Fruit fly (Drosophila melanogaster) whole organism, embryonic: ENCODE data around the gene cort.

Source experiments
- Ada2b ChIP-seq: fragments of 200-800 bp; sonication (Bioruptor generic); IDR thresholded peaks from 2 replicates; pipeline ENCODE4 v1.3.6; 2022; ENCODE audit warnings: missing biosample characterization, missing genetic modification characterization
- CG11398 ChIP-seq: fragments of 200-800 bp; sonication (Bioruptor generic); optimal IDR thresholded peaks from 2 replicates; lab custom pipeline; 2016; ENCODE audit warnings: missing biosample characterization, missing genetic modification characterization
- CG12219 ChIP-seq: fragments of 200-800 bp; sonication (Bioruptor generic); optimal IDR thresholded peaks from 3 replicates; lab custom pipeline; 2018; ENCODE audit warnings: missing biosample characterization, mild to moderate bottlenecking, missing genetic modification characterization
- CG13894 ChIP-seq: fragments of 200-800 bp; sonication (Bioruptor generic); optimal IDR thresholded peaks from 3 replicates; lab custom pipeline; 2018; ENCODE audit warnings: missing biosample characterization, mild to moderate bottlenecking, missing genetic modification characterization, moderate library complexity
- CG14965 ChIP-seq: fragments of 200-800 bp; sonication (Bioruptor generic); optimal IDR thresholded peaks from 2 replicates; lab custom pipeline; 2016; ENCODE audit warnings: missing biosample characterization, missing genetic modification characterization, borderline replicate concordance
- CG16815 ChIP-seq: fragments of 200-800 bp; sonication (Bioruptor generic); optimal IDR thresholded peaks from 3 replicates; lab custom pipeline; 2017; ENCODE audit warnings: missing biosample characterization, mild to moderate bottlenecking, missing genetic modification characterization
- CG17568 ChIP-seq: fragments of 200-800 bp; sonication (Bioruptor generic); optimal IDR thresholded peaks from 2 replicates; lab custom pipeline; 2018; ENCODE audit warnings: missing biosample characterization, mild to moderate bottlenecking, missing genetic modification characterization, moderate library complexity
- CG1792 ChIP-seq: fragments of 200-800 bp; sonication (Bioruptor generic); optimal IDR thresholded peaks from 2 replicates; lab custom pipeline; 2016; ENCODE audit warnings: missing biosample characterization, missing genetic modification characterization
- CG2202 ChIP-seq: fragments of 200-800 bp; sonication (Bioruptor generic); optimal IDR thresholded peaks from 2 replicates; lab custom pipeline; 2018; ENCODE audit warnings: missing biosample characterization, mild to moderate bottlenecking, missing genetic modification characterization
- CG31441 ChIP-seq: fragments of 200-800 bp; sonication (Bioruptor generic); IDR thresholded peaks from 2 replicates; pipeline ENCODE4 v1.3.6; 2022; ENCODE audit warnings: missing biosample characterization, missing genetic modification characterization
- CG43689 ChIP-seq: fragments of 200-800 bp; sonication (Bioruptor generic); IDR thresholded peaks from 2 replicates; pipeline ENCODE4 v1.3.6; 2022; ENCODE audit warnings: missing biosample characterization, missing genetic modification characterization
- CG7839 ChIP-seq: fragments of 200-800 bp; sonication (Bioruptor generic); optimal IDR thresholded peaks from 3 replicates; lab custom pipeline; 2018; ENCODE audit warnings: missing biosample characterization, mild to moderate bottlenecking, missing genetic modification characterization, moderate library complexity
- CG9609 ChIP-seq: fragments of 200-800 bp; sonication (Bioruptor generic); optimal IDR thresholded peaks from 3 replicates; lab custom pipeline; 2016; ENCODE audit warnings: missing biosample characterization, missing genetic modification characterization
- Fer3 ChIP-seq: fragments of 200-800 bp; sonication (Bioruptor generic); optimal IDR thresholded peaks from 2 replicates; lab custom pipeline; 2018; ENCODE audit warnings: missing biosample characterization, mild to moderate bottlenecking, missing genetic modification characterization, moderate library complexity
- Gug ChIP-seq: fragments of 200-800 bp; sonication (Bioruptor generic); IDR thresholded peaks from 4 replicates; pipeline ENCODE4 v1.3.6; 2022; ENCODE audit warnings: missing biosample characterization, missing genetic modification characterization
- H15 ChIP-seq: fragments of 200-800 bp; sonication (Bioruptor generic); IDR thresholded peaks from 3 replicates; pipeline ENCODE4 v1.3.6; 2022; ENCODE audit warnings: missing biosample characterization, missing genetic modification characterization
- Hr78 ChIP-seq, 2 experiments: fragments of 200-800 bp in 1 of 2; fragments of >200 bp in 1 of 2; sonication (Bioruptor generic) in 1 of 2; optimal IDR thresholded peaks; 2 replicates each; lab custom pipeline; 2017 to 2019; ENCODE audit warnings: missing biosample characterization in 2 of 2, missing genetic modification characterization in 2 of 2, mild to moderate bottlenecking in 1 of 2, moderate library complexity in 1 of 2
- Lim3 ChIP-seq: fragments of 200-800 bp; sonication (Bioruptor generic); IDR thresholded peaks from 2 replicates; pipeline ENCODE4 v1.3.6; 2022; ENCODE audit warnings: missing biosample characterization, missing genetic modification characterization
- Max ChIP-seq: fragments of 200-800 bp; sonication (Bioruptor generic); optimal IDR thresholded peaks from 2 replicates; lab custom pipeline; 2016; ENCODE audit warnings: missing biosample characterization, mild to moderate bottlenecking, missing genetic modification characterization
- NC2α ChIP-seq: fragments of 200-800 bp; sonication (Bioruptor generic); optimal IDR thresholded peaks from 2 replicates; lab custom pipeline; 2016; ENCODE audit warnings: missing biosample characterization, missing genetic modification characterization
- Oaz ChIP-seq: fragments of 200-800 bp; sonication (Bioruptor generic); IDR thresholded peaks from 2 replicates; pipeline ENCODE4 v1.3.6; 2022; ENCODE audit warnings: missing biosample characterization, missing genetic modification characterization
- Ptx1 ChIP-seq: fragments of 200-800 bp; sonication (Bioruptor generic); IDR thresholded peaks from 2 replicates; pipeline ENCODE4 v1.3.6; 2022; ENCODE audit warnings: missing biosample characterization, missing genetic modification characterization
- Rfx ChIP-seq: fragments of 200-800 bp; sonication (Bioruptor generic); IDR thresholded peaks from 2 replicates; pipeline ENCODE4 v1.3.6; 2022; ENCODE audit warnings: missing biosample characterization, missing genetic modification characterization
- Tbp ChIP-seq: fragments of >200 bp; optimal IDR thresholded peaks from 2 replicates; lab custom pipeline; 2018; ENCODE audit warnings: missing biosample characterization, missing genetic modification characterization
- Xbp1 ChIP-seq: fragments of 200-800 bp; sonication (Bioruptor generic); optimal IDR thresholded peaks from 3 replicates; lab custom pipeline; 2016; ENCODE audit warnings: missing biosample characterization, mild to moderate bottlenecking, missing genetic modification characterization
- YL-1 ChIP-seq: fragments of 200-800 bp; sonication (Bioruptor generic); optimal IDR thresholded peaks from 3 replicates; lab custom pipeline; 2017; ENCODE audit warnings: missing biosample characterization, mild to moderate bottlenecking, missing genetic modification characterization
- ac ChIP-seq: fragments of 200-800 bp; sonication (Bioruptor generic); optimal IDR thresholded peaks from 3 replicates; lab custom pipeline; 2017; ENCODE audit warnings: missing biosample characterization, mild to moderate bottlenecking, missing genetic modification characterization
- ash1 ChIP-seq: fragments of 200-800 bp; sonication (Bioruptor generic); optimal IDR thresholded peaks from 2 replicates; lab custom pipeline; 2018; ENCODE audit warnings: missing biosample characterization, mild to moderate bottlenecking, missing genetic modification characterization
- btn ChIP-seq: fragments of 200-800 bp; sonication (Bioruptor generic); optimal IDR thresholded peaks from 2 replicates; lab custom pipeline; 2016; ENCODE audit warnings: missing biosample characterization, missing genetic modification characterization
- crol ChIP-seq: fragments of 200-800 bp; sonication (Bioruptor generic); IDR thresholded peaks from 2 replicates; pipeline ENCODE4 v1.3.6; 2022; ENCODE audit warnings: missing biosample characterization, missing genetic modification characterization
- danr ChIP-seq: fragments of 200-800 bp; sonication (Bioruptor generic); IDR thresholded peaks from 2 replicates; pipeline ENCODE4 v1.3.6; 2022; ENCODE audit warnings: missing biosample characterization, missing genetic modification characterization
- emc ChIP-seq: fragments of 200-800 bp; sonication (Bioruptor generic); optimal IDR thresholded peaks from 2 replicates; lab custom pipeline; 2016; ENCODE audit warnings: missing biosample characterization, missing genetic modification characterization
- exex ChIP-seq: fragments of 200-800 bp; sonication (Bioruptor generic); optimal IDR thresholded peaks from 4 replicates; lab custom pipeline; 2018; ENCODE audit warnings: missing biosample characterization, mild to moderate bottlenecking, missing genetic modification characterization, moderate library complexity
- eyg ChIP-seq: fragments of 200-800 bp; sonication (Bioruptor generic); optimal IDR thresholded peaks from 3 replicates; lab custom pipeline; 2016; ENCODE audit warnings: missing biosample characterization, missing genetic modification characterization
- fd64A ChIP-seq: fragments of 200-800 bp; sonication (Bioruptor generic); optimal IDR thresholded peaks from 3 replicates; lab custom pipeline; 2018; ENCODE audit warnings: missing biosample characterization, mild to moderate bottlenecking, missing genetic modification characterization
- grn ChIP-seq: fragments of 200-800 bp; sonication (Bioruptor generic); optimal IDR thresholded peaks from 3 replicates; lab custom pipeline; 2017; ENCODE audit warnings: missing biosample characterization, missing genetic modification characterization
- oc ChIP-seq: fragments of 200-800 bp; sonication (Bioruptor generic); optimal IDR thresholded peaks from 2 replicates; lab custom pipeline; 2018; ENCODE audit warnings: missing biosample characterization, mild to moderate bottlenecking, missing genetic modification characterization, moderate library complexity
- org-1 ChIP-seq: fragments of 200-800 bp; sonication (Bioruptor generic); optimal IDR thresholded peaks from 2 replicates; lab custom pipeline; 2017; ENCODE audit warnings: missing biosample characterization, missing genetic modification characterization
- p53 ChIP-seq: fragments of 200-800 bp; sonication (Bioruptor generic); optimal IDR thresholded peaks from 2 replicates; lab custom pipeline; 2016; ENCODE audit warnings: missing biosample characterization, missing genetic modification characterization
- pan ChIP-seq, 4 experiments: fragments of >200 bp in 3 of 4; fragments of 200-800 bp in 1 of 4; sonication (Bioruptor generic) in 1 of 4; optimal IDR thresholded peaks in 3 of 4; IDR thresholded peaks in 1 of 4; 2 replicates each; pipeline versions ENCODE4 v1.3.6 to Lab custom; 2017 to 2022; ENCODE audit warnings: missing biosample characterization in 2 of 4, missing genetic modification characterization in 2 of 4, mixed read lengths in 1 of 4
- rib ChIP-seq: fragments of 200-800 bp; sonication (Bioruptor generic); IDR thresholded peaks from 2 replicates; pipeline ENCODE4 v1.3.6; 2022; ENCODE audit warnings: missing biosample characterization, missing genetic modification characterization
- slbo ChIP-seq: fragments of 200-800 bp; sonication (Bioruptor generic); IDR thresholded peaks from 2 replicates; pipeline ENCODE4 v1.3.6; 2022; ENCODE audit warnings: missing biosample characterization, missing genetic modification characterization
- tap ChIP-seq: fragments of 200-800 bp; optimal IDR thresholded peaks from 3 replicates; lab custom pipeline; 2019; ENCODE audit warnings: missing biosample characterization, mild to moderate bottlenecking, missing genetic modification characterization, moderate library complexity
- twi ChIP-seq: fragments of 200-800 bp; optimal IDR thresholded peaks from 2 replicates; lab custom pipeline; 2019; ENCODE audit warnings: missing biosample characterization, mild to moderate bottlenecking, missing genetic modification characterization, moderate library complexity
- unc-4 ChIP-seq: fragments of 200-800 bp; sonication (Bioruptor generic); IDR thresholded peaks from 2 replicates; pipeline ENCODE4 v1.3.6; 2022; ENCODE audit warnings: missing biosample characterization, missing genetic modification characterization; ENCODE audit not compliant: partially characterized antibody
- unpg ChIP-seq: fragments of 200-800 bp; sonication (Bioruptor generic); optimal IDR thresholded peaks from 3 replicates; lab custom pipeline; 2018; ENCODE audit warnings: missing biosample characterization, mild to moderate bottlenecking, missing genetic modification characterization, moderate library complexity
- wek ChIP-seq: fragments of 200-800 bp; sonication (Bioruptor generic); optimal IDR thresholded peaks from 3 replicates; lab custom pipeline; 2018; ENCODE audit warnings: missing biosample characterization, mild to moderate bottlenecking, missing genetic modification characterization, moderate library complexity
- z ChIP-seq: fragments of 200-800 bp; sonication (Bioruptor generic); IDR thresholded peaks from 3 replicates; pipeline ENCODE4 v1.3.6; 2022; ENCODE audit warnings: missing biosample characterization, missing genetic modification characterization
- zfh2 ChIP-seq: fragments of 200-800 bp; sonication (Bioruptor generic); optimal IDR thresholded peaks from 2 replicates; lab custom pipeline; 2016; ENCODE audit warnings: missing biosample characterization, missing genetic modification characterization

Gene cort

DNA sequence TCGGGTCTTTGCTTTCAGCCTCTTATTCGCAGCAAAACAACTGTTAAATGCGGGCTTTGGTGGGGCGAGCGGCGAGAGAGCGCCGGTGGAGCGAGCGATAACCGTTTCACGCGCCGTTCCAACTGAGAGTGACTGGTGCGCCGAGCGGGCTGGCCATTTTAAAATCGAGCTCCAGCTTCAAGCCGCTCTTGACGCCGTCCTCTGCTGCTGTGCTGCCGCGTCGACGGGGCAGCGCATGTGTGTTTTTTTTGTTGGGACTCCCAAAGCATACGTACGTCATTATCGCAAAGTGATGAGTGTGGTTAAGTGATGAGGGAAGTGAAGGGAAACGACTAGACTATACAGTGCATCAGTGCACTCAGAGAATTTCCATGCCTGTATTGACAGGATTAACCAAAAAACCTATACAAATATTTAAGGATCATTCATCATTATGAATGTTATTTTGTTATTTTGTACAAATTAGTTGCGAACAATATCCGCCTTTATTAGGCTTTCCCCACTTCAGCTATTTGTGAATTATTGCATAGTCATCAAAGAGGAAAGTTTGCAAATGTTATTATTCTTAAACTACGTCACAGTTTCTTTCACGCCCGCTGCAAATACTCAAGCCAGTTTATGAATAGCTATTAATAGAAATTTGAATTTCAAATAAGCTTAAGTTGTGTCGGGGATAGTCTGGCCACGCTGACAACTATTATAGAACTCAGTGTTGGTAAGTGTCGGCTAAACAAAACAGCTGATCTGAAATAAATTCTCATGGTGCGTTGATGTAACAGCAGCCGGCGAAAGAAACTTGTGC lies 3.0 kb downstream of the cort start, which contains the start of gene Spn27A (continued):
- TF ChIP-seq Fer3: peak; percentile 38
- TF ChIP-seq org-1: peak; percentile 23
- TF ChIP-seq YL-1 (GFP tag; lab: Kevin White, UChicago): peak; percentile 45
- TF ChIP-seq wek (GFP tag; lab: Kevin White, UChicago): no peak
- peak; percentile 70 for TF ChIP-seq crol (GFP tag; lab: Robert Waterston, UW)
- TF ChIP-seq danr (GFP tag; lab: Robert Waterston, UW): no peak
- TF ChIP-seq Rfx (GFP tag; lab: Robert Waterston, UW): peak; percentile 25; the same call in 1 of the 2 replicates
- peak; percentile 47 for TF ChIP-seq CG1792 (GFP tag; lab: Kevin White, UChicago)
- peak; percentile 62 for TF ChIP-seq zfh2
- TF ChIP-seq CG9609 (GFP tag; lab: Kevin White, UChicago): peak; percentile 46
- TF ChIP-seq unpg (GFP tag; lab: Kevin White, UChicago): peak; percentile 61
- peak; percentile 29 for TF ChIP-seq exex (tag; lab: Kevin White, UChicago)
- no peak for TF ChIP-seq CG14965 (GFP tag; lab: Kevin White, UChicago)
- TF ChIP-seq oc (tag; lab: Kevin White, UChicago): peak; percentile 66
- TF ChIP-seq p53 (GFP tag; lab: Kevin White, UChicago): peak; percentile 58
- TF ChIP-seq Hr78 (GFP tag; optimal IDR thresholded peaks at IDR 0.05; lab: Kevin White, UChicago): no peak
- TF ChIP-seq ash1 (GFP tag; lab: Kevin White, UChicago): no peak
- TF ChIP-seq Tbp: no peak
- TF ChIP-seq slbo (GFP tag; lab: Robert Waterston, UW): peak; percentile 38; the same call in 1 of the 2 replicates
- TF ChIP-seq NC2α: peak; percentile 51
- peak; percentile 15 for TF ChIP-seq CG13894 (tag; lab: Kevin White, UChicago)
- no peak for TF ChIP-seq CG2202 (tag; lab: Kevin White, UChicago)
- TF ChIP-seq CG43689 (GFP tag; lab: Robert Waterston, UW): no peak
- no peak for TF ChIP-seq pan (optimal IDR thresholded peaks at IDR 0.05; lab: Kevin White, UChicago)
- TF ChIP-seq pan (GFP tag; optimal IDR thresholded peaks at IDR 0.05 in 1 of 2, IDR thresholded peaks at IDR 0.05 in 1 of 2): peak in 1 of 2 experiments; percentile 53
- TF ChIP-seq Ada2b (GFP tag; lab: Robert Waterston, UW): peak; percentile 46
- TF ChIP-seq CG16815 (GFP tag; lab: Kevin White, UChicago): no peak
- TF ChIP-seq CG31441 (GFP tag; lab: Robert Waterston, UW): no peak; the same call in 1 of the 2 replicates
- no peak; the same call in 1 of the 2 replicates for TF ChIP-seq Ptx1
- no peak for TF ChIP-seq emc (GFP tag; lab: Kevin White, UChicago)
- peak; percentile 25 for TF ChIP-seq CG17568 (GFP tag; lab: Kevin White, UChicago)
- no peak; the same call in 2 of the 3 replicates for TF ChIP-seq z (GFP tag; lab: Robert Waterston, UW)
- TF ChIP-seq eyg (GFP tag; lab: Kevin White, UChicago): peak; percentile 1
- TF ChIP-seq Max (GFP tag; lab: Kevin White, UChicago): peak; percentile 66
- TF ChIP-seq Xbp1 (GFP tag; lab: Kevin White, UChicago): peak; percentile 64
- peak; percentile 42 for TF ChIP-seq twi
- TF ChIP-seq unc-4 (GFP tag; lab: Robert Waterston, UW): no peak
- TF ChIP-seq btn (GFP tag; lab: Kevin White, UChicago): peak; percentile 1
- TF ChIP-seq grn (GFP tag; lab: Kevin White, UChicago): no peak
- TF ChIP-seq rib: 0 out of 2 replicates have a peak, but pooled peaks have one; percentile 17
- TF ChIP-seq Gug (GFP tag; lab: Robert Waterston, UW): 0 out of 4 replicates have a peak, but pooled peaks have one; percentile 9
- TF ChIP-seq fd64A (GFP tag; lab: Kevin White, UChicago): no peak
- no peak for TF ChIP-seq ac (GFP tag; lab: Kevin White, UChicago)
- no peak for TF ChIP-seq CG7839 (tag; lab: Kevin White, UChicago)
- no peak for TF ChIP-seq tap (tag; lab: Kevin White, UChicago)
- TF ChIP-seq CG11398 (GFP tag; lab: Kevin White, UChicago): no peak
- no peak for TF ChIP-seq Oaz (GFP tag; lab: Robert Waterston, UW)
- TF ChIP-seq H15 (GFP tag; lab: Robert Waterston, UW): 0 out of 3 replicates have a peak, but pooled peaks have one; percentile 43
- no peak for TF ChIP-seq Lim3 (GFP tag; lab: Robert Waterston, UW)
- TF ChIP-seq CG12219 (GFP tag; lab: Kevin White, UChicago): no peak
